Fruit fly (Drosophila melanogaster): Measurements from ENCODE around the gene CG33912.

The CG33912 gene

dm6 chr3L:20730323-20731238 is 24.9 kb downstream of the CG33912 start, which contains the start of gene CG13252 (continued):
- no peak for TF ChIP-seq org-1 (GFP tag; optimal IDR thresholded peaks at IDR 0.05)
- no peak for TF ChIP-seq Aef1 (GFP tag; IDR thresholded peaks at IDR 0.05)
- TF ChIP-seq CG6254 (GFP tag; optimal IDR thresholded peaks at IDR 0.05): no peak
- no peak for TF ChIP-seq CG4424 (GFP tag; optimal IDR thresholded peaks at IDR 0.05)
- TF ChIP-seq Trl (optimal IDR thresholded peaks at IDR 0.05): peak; percentile 90 to 98
- peak; percentile 2 for TF ChIP-seq Trl (GFP tag; optimal IDR thresholded peaks at IDR 0.05)
- no peak for TF ChIP-seq HmgD (GFP tag; optimal IDR thresholded peaks at IDR 0.05)
- no peak for TF ChIP-seq CG2202 (tag; optimal IDR thresholded peaks at IDR 0.05)
- no peak for TF ChIP-seq fru (optimal IDR thresholded peaks at IDR 0.05)
- TF ChIP-seq pfk (GFP tag; optimal IDR thresholded peaks at IDR 0.05): no peak
- no peak for TF ChIP-seq pan (optimal IDR thresholded peaks at IDR 0.05)
- peak in 1 of 2 experiments; percentile 8 for TF ChIP-seq pan (GFP tag; optimal IDR thresholded peaks at IDR 0.05 in 1 of 2, IDR thresholded peaks at IDR 0.05 in 1 of 2)
- TF ChIP-seq Ada2b (GFP tag; IDR thresholded peaks at IDR 0.05): no peak
- no peak for TF ChIP-seq dati (GFP tag; IDR thresholded peaks at IDR 0.05)
- TF ChIP-seq fu2 (GFP tag; optimal IDR thresholded peaks at IDR 0.05): no peak
- no peak for TF ChIP-seq trh (GFP tag; optimal IDR thresholded peaks at IDR 0.05)
- TF ChIP-seq CG16815 (GFP tag; optimal IDR thresholded peaks at IDR 0.05): no peak
- TF ChIP-seq Abd-B (GFP tag; optimal IDR thresholded peaks at IDR 0.05): no peak
- no peak for TF ChIP-seq NK7.1 (GFP tag; optimal IDR thresholded peaks at IDR 0.05)
- 0 out of 3 replicates have a peak, but pooled peaks have one; percentile 16 for TF ChIP-seq CG17361 (GFP tag; IDR thresholded peaks at IDR 0.05)
- TF ChIP-seq CG6765 (GFP tag; optimal IDR thresholded peaks at IDR 0.05): no peak
- no peak for TF ChIP-seq CkIIα-i1 (GFP tag; IDR thresholded peaks at IDR 0.05)
- TF ChIP-seq CG12155 (GFP tag; optimal IDR thresholded peaks at IDR 0.05): no peak
- no peak for TF ChIP-seq CG3838 (GFP tag; optimal IDR thresholded peaks at IDR 0.05)
- TF ChIP-seq hkb (optimal IDR thresholded peaks at IDR 0.05): no peak
- TF ChIP-seq hkb (GFP tag; IDR thresholded peaks at IDR 0.05): no peak; the same call in 1 of the 2 replicates
- no peak for TF ChIP-seq Doc3 (GFP tag; IDR thresholded peaks at IDR 0.05; ENCODE audit: partially characterized antibody)
- TF ChIP-seq CG18011 (GFP tag; optimal IDR thresholded peaks at IDR 0.05): no peak
- no peak for TF ChIP-seq TFAM (GFP tag; optimal IDR thresholded peaks at IDR 0.05)
- TF ChIP-seq en (GFP tag; optimal IDR thresholded peaks at IDR 0.05): no peak
- TF ChIP-seq CG7839 (tag; optimal IDR thresholded peaks at IDR 0.05): no peak
- TF ChIP-seq CG8359 (GFP tag; optimal IDR thresholded peaks at IDR 0.05; ENCODE audit: borderline replicate concordance): no peak
- no peak for TF ChIP-seq nau (GFP tag; optimal IDR thresholded peaks at IDR 0.05)
- no peak for TF ChIP-seq Fer2 (tag; optimal IDR thresholded peaks at IDR 0.05)
- peak; percentile 22; the same call in 1 of the 2 replicates for TF ChIP-seq Bgb (GFP tag; IDR thresholded peaks at IDR 0.05; ENCODE audit: partially characterized antibody)
- TF ChIP-seq sna (GFP tag; IDR thresholded peaks at IDR 0.05; ENCODE audit: partially characterized antibody): no peak
- TF ChIP-seq Jarid2 (GFP tag; optimal IDR thresholded peaks at IDR 0.05): peak; percentile 79
- peak; percentile 55 for TF ChIP-seq caup (GFP tag; optimal IDR thresholded peaks at IDR 0.05; ENCODE audit: severe bottlenecking)
- no peak for TF ChIP-seq hb (GFP tag; IDR thresholded peaks at IDR 0.05; ENCODE audit: partially characterized antibody)
- TF ChIP-seq crp (GFP tag; optimal IDR thresholded peaks at IDR 0.05): no peak
- no peak for TF ChIP-seq CG9727 (GFP tag; optimal IDR thresholded peaks at IDR 0.05)
- TF ChIP-seq CG3407 (GFP tag; optimal IDR thresholded peaks at IDR 0.05): no peak
- no peak for TF ChIP-seq CG3995 (GFP tag; optimal IDR thresholded peaks at IDR 0.05)
- no peak for TF ChIP-seq slp2 (GFP tag; optimal IDR thresholded peaks at IDR 0.05)
- TF ChIP-seq sisA (GFP tag; IDR thresholded peaks at IDR 0.05): no peak
- no peak for TF ChIP-seq CG7786 (GFP tag; optimal IDR thresholded peaks at IDR 0.05)
- 0 out of 2 replicates have a peak, but pooled peaks have one; percentile 39 for TF ChIP-seq seq (GFP tag; IDR thresholded peaks at IDR 0.05)
- no peak for TF ChIP-seq Optix (GFP tag; IDR thresholded peaks at IDR 0.05)
- TF ChIP-seq knrl (GFP tag; IDR thresholded peaks at IDR 0.05; ENCODE audit: partially characterized antibody): no peak

Data from whole organism, embryonic.